Worm (Caenorhabditis elegans) whole organism, late embryonic: ENCODE measurements around the gene C49F5.5.

Experiments
- T23F11.4 ChIP-seq: fragments of 200-800 bp; sonication (Bioruptor generic); optimal IDR thresholded peaks from 2 replicates; lab custom pipeline; 2018; ENCODE audit warnings: mild to moderate bottlenecking, missing genetic modification characterization, missing compliant biosample characterization
- che-1 ChIP-seq: sonication (generic microtip); optimal IDR thresholded peaks from 2 replicates; lab custom pipeline; 2016; ENCODE audit warnings: mild to moderate bottlenecking, missing genetic modification characterization, missing compliant biosample characterization
- dmd-4 ChIP-seq: sonication (generic microtip); optimal IDR thresholded peaks from 2 replicates; lab custom pipeline; 2016; ENCODE audit warnings: borderline replicate concordance, missing genetic modification characterization, missing compliant biosample characterization
- elt-2 ChIP-seq: sonication (generic microtip); optimal IDR thresholded peaks from 2 replicates; lab custom pipeline; 2016; ENCODE audit warnings: missing genetic modification reagents, missing genetic modification characterization, missing compliant biosample characterization
- elt-4 ChIP-seq: sonication (generic microtip); optimal IDR thresholded peaks from 2 replicates; lab custom pipeline; 2016; ENCODE audit warnings: missing genetic modification characterization, missing compliant biosample characterization
- eyg-1 ChIP-seq: sonication (generic microtip); optimal IDR thresholded peaks from 2 replicates; lab custom pipeline; 2016; ENCODE audit warnings: missing genotype, missing genetic modification characterization, missing compliant biosample characterization
- hlh-6 ChIP-seq: sonication (generic microtip); optimal IDR thresholded peaks from 2 replicates; lab custom pipeline; 2016; ENCODE audit warnings: missing genotype, missing genetic modification characterization, missing compliant biosample characterization
- hlh-8 ChIP-seq: sonication (generic microtip); optimal IDR thresholded peaks from 2 replicates; lab custom pipeline; 2016; ENCODE audit warnings: missing genotype, missing genetic modification characterization, missing compliant biosample characterization
- madf-2 ChIP-seq: sonication (generic microtip); optimal IDR thresholded peaks from 2 replicates; lab custom pipeline; 2017; ENCODE audit warnings: missing genetic modification characterization, missing compliant biosample characterization
- nhr-11 ChIP-seq: fragments of 150-350 bp; optimal IDR thresholded peaks from 2 replicates; lab custom pipeline; 2014; ENCODE audit warnings: missing biosample characterization, missing genetic modification characterization
- pha-4 ChIP-seq: fragments of 150-350 bp; optimal IDR thresholded peaks from 2 replicates; lab custom pipeline; 2018; ENCODE audit warnings: missing biosample characterization, missing genetic modification reagents, missing genetic modification characterization
- pqm-1 ChIP-seq: sonication (generic microtip); optimal IDR thresholded peaks from 2 replicates; lab custom pipeline; 2016; ENCODE audit warnings: missing genetic modification characterization, missing compliant biosample characterization
- tbx-7 ChIP-seq: sonication (generic microtip); optimal IDR thresholded peaks from 2 replicates; lab custom pipeline; 2016; ENCODE audit warnings: missing genotype, missing genetic modification characterization, missing compliant biosample characterization

- TF ChIP-seq madf-2 (tag; lab: Kevin White, UChicago) = no peak
- TF ChIP-seq hlh-6 = no peak
- no peak for TF ChIP-seq che-1 (tag; lab: Kevin White, UChicago)
- TF ChIP-seq elt-4 (tag; lab: Kevin White, UChicago) = no peak
- no peak for TF ChIP-seq pqm-1 (tag; lab: Kevin White, UChicago)
- no peak for TF ChIP-seq tbx-7 (tag; lab: Kevin White, UChicago)
- TF ChIP-seq T23F11.4 (GFP tag; lab: Kevin White, UChicago) = no peak
- TF ChIP-seq hlh-8 = no peak
- TF ChIP-seq eyg-1 = no peak
- no peak for TF ChIP-seq dmd-4
- no peak for TF ChIP-seq elt-2 (tag; lab: Kevin White, UChicago)
- no peak for TF ChIP-seq nhr-11 (tag; lab: Kevin White, UChicago)
- TF ChIP-seq pha-4 (tag; lab: Kevin White, UChicago) = no peak
Observed at ce11 chrX:11967034-11967433, 19.0 kb upstream of the C49F5.5 start.
